Worm (Caenorhabditis elegans) whole organism, dauer: ENCODE measurements around the gene spsb-2.

Experiments used
- unc-62 ChIP-seq: sonication (generic microtip); optimal IDR thresholded peaks from 2 replicates; lab custom pipeline; 2017; ENCODE audit warnings: missing biosample characterization, missing genetic modification reagents, missing genetic modification characterization

Gene spsb-2

ce11 chrII:15229785-15230393, at the start of gene spsb-2:
Gene spsb-2, plus strand, starts transcription at chrII:15230343.
- no peak for TF ChIP-seq unc-62 (GFP tag; lab: Kevin White, UChicago)

ce11 chrII:15183139-15183538, 47.0 kb upstream of the spsb-2 start, which contains the start of gene gst-34:
Gene gst-34, minus strand, starts transcription at chrII:15183239.
- TF ChIP-seq unc-62 (GFP tag; lab: Kevin White, UChicago) = no peak

- TF ChIP-seq unc-62 (GFP tag; lab: Kevin White, UChicago) = no peak
These were observed 44.9 kb upstream of the spsb-2 start, which contains the start of gene gst-35 for ce11 chrII:15185289-15185688. Gene gst-35, minus strand, starts transcription at chrII:15185389.

ce11 chrII:15189956-15190355, 40.2 kb upstream of the spsb-2 start:
- no peak for TF ChIP-seq unc-62 (GFP tag; lab: Kevin White, UChicago)

ce11 chrII:15190971-15191370, 39.2 kb upstream of the spsb-2 start:
- TF ChIP-seq unc-62 (GFP tag; lab: Kevin White, UChicago) = no peak

ce11 chrII:15193961-15194360, 36.2 kb upstream of the spsb-2 start:
- TF ChIP-seq unc-62 (GFP tag; lab: Kevin White, UChicago) = no peak

ce11 chrII:15195346-15195745, 34.8 kb upstream of the spsb-2 start:
- TF ChIP-seq unc-62 (GFP tag; lab: Kevin White, UChicago) = no peak

ce11 chrII:15196433-15196832, 33.7 kb upstream of the spsb-2 start, which contains the start of gene spsb-1:
Gene spsb-1, plus strand, starts transcription at chrII:15196733.
- no peak for TF ChIP-seq unc-62 (GFP tag; lab: Kevin White, UChicago)

ce11 chrII:15197500-15197899, 32.6 kb upstream of the spsb-2 start:
- TF ChIP-seq unc-62 (GFP tag; lab: Kevin White, UChicago) = no peak

ce11 chrII:15203398-15204068, 26.6 kb upstream of the spsb-2 start:
- no peak for TF ChIP-seq unc-62 (GFP tag; lab: Kevin White, UChicago)

ce11 chrII:15204069-15204850, 25.9 kb upstream of the spsb-2 start:
- TF ChIP-seq unc-62 (GFP tag; lab: Kevin White, UChicago) = no peak

ce11 chrII:15205346-15205745, 24.8 kb upstream of the spsb-2 start:
- no peak for TF ChIP-seq unc-62 (GFP tag; lab: Kevin White, UChicago)

- no peak for TF ChIP-seq unc-62 (GFP tag; lab: Kevin White, UChicago)
These were observed 23.9 kb upstream of the spsb-2 start for ce11 chrII:15206234-15206633.

ce11 chrII:15207562-15207961, 22.6 kb upstream of the spsb-2 start:
- TF ChIP-seq unc-62 (GFP tag; lab: Kevin White, UChicago) = no peak

ce11 chrII:15208151-15208550, 22.0 kb upstream of the spsb-2 start:
- no peak for TF ChIP-seq unc-62 (GFP tag; lab: Kevin White, UChicago)

ce11 chrII:15208874-15209273, 21.3 kb upstream of the spsb-2 start:
- no peak for TF ChIP-seq unc-62 (GFP tag; lab: Kevin White, UChicago)
